Worm (Caenorhabditis elegans): ENCODE measurements around the gene sri-1.

DNA sequence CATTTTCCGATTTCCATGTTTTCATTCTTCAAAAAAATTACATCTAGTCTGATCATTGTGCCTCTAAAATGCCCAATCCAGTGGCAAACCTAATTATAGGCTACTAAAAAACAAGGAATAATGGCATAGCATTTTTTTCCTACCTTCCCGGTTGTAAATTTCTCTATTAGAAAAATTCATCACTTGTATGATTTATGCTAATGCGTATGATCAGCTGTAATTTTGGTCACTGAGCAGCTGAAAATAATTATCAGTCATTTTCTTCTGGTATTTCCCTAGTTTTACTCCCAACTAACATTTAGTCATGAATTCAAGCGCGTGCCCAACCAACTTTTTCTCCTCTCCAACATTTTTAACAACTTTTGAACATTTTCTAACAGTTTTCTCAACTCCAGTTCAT is 11.9 kb downstream of the sri-1 start, which contains the start of gene srh-186:
- TF ChIP-seq ceh-45 (GFP tag; IDR thresholded peaks at IDR 0.05) (no peak), ama-1 (optimal IDR thresholded peaks at IDR 0.05) (no peak), nhr-11 (tag; optimal IDR thresholded peaks at IDR 0.05) (no peak), pha-4 (tag; optimal IDR thresholded peaks at IDR 0.05) (no peak), fkh-10 (GFP tag; optimal IDR thresholded peaks at IDR 0.05) (no peak), pros-1 (tag; optimal IDR thresholded peaks at IDR 0.05) (no peak), unc-55 (GFP tag; optimal IDR thresholded peaks at IDR 0.05) (no peak), pat-9 (tag; optimal IDR thresholded peaks at IDR 0.05) (no peak), fkh-6 (tag; optimal IDR thresholded peaks at IDR 0.05) (no peak)
